Worm (Caenorhabditis elegans): ENCODE data around the gene C13A2.6.

The C13A2.6 gene

DNA sequence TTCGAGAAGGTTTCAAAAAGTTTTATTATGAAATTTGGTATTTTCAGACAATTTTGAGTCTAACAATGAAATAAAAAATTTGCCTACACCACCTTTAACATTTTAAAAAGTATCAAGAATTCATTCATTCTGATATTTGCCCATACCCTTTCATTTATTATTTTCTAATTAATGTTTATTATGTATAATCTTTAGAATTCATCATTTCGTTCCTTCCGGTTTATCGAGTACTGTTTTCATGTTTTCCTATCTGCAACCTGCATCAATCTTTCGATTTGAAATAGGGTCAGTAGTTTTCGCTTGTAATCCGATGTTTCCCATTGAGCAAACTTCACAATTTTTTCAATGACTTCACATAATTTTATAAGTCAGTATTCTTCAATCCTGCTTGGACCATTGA lies at the start of gene C13A2.6:
TSS of gene C13A2.6 (plus strand) at position 301 of the 400 bp plus-strand sequence.
- TF ChIP-seq attf-5 (GFP tag; optimal IDR thresholded peaks at IDR 0.05) (no peak), hmg-20 (GFP tag; IDR thresholded peaks at IDR 0.05) (no peak), lin-35 (GFP tag; optimal IDR thresholded peaks at IDR 0.05) (no peak), B0336.3 (GFP tag; IDR thresholded peaks at IDR 0.05) (no peak), ccch-3 (GFP tag; optimal IDR thresholded peaks at IDR 0.05) (no peak), sptf-2 (GFP tag; optimal IDR thresholded peaks at IDR 0.05) (no peak), snpc-1.1 (tag; optimal IDR thresholded peaks at IDR 0.05; ENCODE audit: insufficient read depth) (no peak), Y67H2A.10 (GFP tag; conservative IDR thresholded peaks at IDR 0.05) (no peak), efl-1 (GFP tag; optimal IDR thresholded peaks at IDR 0.05) (no peak), aptf-3 (GFP tag; IDR thresholded peaks at IDR 0.05) (no peak), F33H1.4 (GFP tag; IDR thresholded peaks at IDR 0.05) (no peak), K11D2.4 (GFP tag; IDR thresholded peaks at IDR 0.05) (no peak), madf-6 (GFP tag; IDR thresholded peaks at IDR 0.05) (no peak), ceh-40 (GFP tag; IDR thresholded peaks at IDR 0.05) (no peak)

DNA sequence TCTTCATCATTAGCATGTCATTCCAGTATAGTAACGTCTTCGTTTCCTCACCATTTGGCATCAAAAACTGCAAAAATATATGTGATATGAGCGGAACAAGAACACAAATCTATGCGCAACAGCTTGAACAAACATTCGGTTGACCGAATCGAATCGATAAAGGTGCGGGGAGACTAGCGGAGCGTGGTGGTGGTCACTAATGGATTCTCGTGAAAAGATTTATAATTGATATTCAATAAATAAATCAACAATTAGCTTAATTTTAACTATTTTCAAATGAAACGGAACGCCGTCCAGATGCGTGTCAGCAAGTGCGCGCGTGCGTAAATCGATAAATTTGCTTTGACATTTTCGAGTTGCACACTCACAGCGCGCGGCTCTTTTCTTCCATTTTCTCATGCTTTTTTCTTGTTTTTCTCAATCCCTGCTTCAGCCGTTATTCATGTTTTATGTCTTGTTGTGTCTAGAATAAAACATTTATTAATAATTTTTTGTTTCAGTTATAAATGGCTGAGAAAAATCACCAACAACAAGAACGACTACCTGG lies 48.5 kb upstream of the C13A2.6 start, which contains the start of the genes C13F10.8, C13F10.6 and kxd-1:
TSS of gene C13F10.8 (minus strand) at position 51 of the 547 bp plus-strand sequence.
TSS of gene C13F10.6 (minus strand) at position 67 of the 547 bp plus-strand sequence.
TSS of gene kxd-1 (plus strand) at position 497 of the 547 bp plus-strand sequence.
- TF ChIP-seq hsf-1 (GFP tag; IDR thresholded peaks at IDR 0.05) (no peak), nhr-27 (tag; optimal IDR thresholded peaks at IDR 0.05) (no peak), cebp-1 (GFP tag; IDR thresholded peaks at IDR 0.05) (no peak), cebp-1 (tag; optimal IDR thresholded peaks at IDR 0.05) (peak; percentile 38), nhr-90 (tag; optimal IDR thresholded peaks at IDR 0.05) (no peak), lsy-27 (tag; optimal IDR thresholded peaks at IDR 0.05; ENCODE audit: borderline replicate concordance, insufficient read depth) (no peak), madf-6 (GFP tag; IDR thresholded peaks at IDR 0.05) (peak; percentile 19; the same call in 1 of the 2 replicates), mes-4 (tag; optimal IDR thresholded peaks at IDR 0.05) (no peak), K12H6.12 (tag; optimal IDR thresholded peaks at IDR 0.05) (no peak), ztf-18 (tag; optimal IDR thresholded peaks at IDR 0.05) (peak; percentile 40), madf-3 (GFP tag; IDR thresholded peaks at IDR 0.05) (0 out of 2 replicates have a peak, but pooled peaks have one; percentile 70), let-526 (GFP tag; IDR thresholded peaks at IDR 0.05) (no peak), lin-54 (GFP tag; optimal IDR thresholded peaks at IDR 0.05) (no peak), attf-3 (GFP tag; conservative IDR thresholded peaks at IDR 0.05) (no peak), T26A5.8 (tag; optimal IDR thresholded peaks at IDR 0.05) (no peak), K11D2.4 (GFP tag; IDR thresholded peaks at IDR 0.05) (no peak), attf-5 (GFP tag; optimal IDR thresholded peaks at IDR 0.05) (peak; percentile 5), F57C9.4 (tag; optimal IDR thresholded peaks at IDR 0.05) (no peak)

DNA sequence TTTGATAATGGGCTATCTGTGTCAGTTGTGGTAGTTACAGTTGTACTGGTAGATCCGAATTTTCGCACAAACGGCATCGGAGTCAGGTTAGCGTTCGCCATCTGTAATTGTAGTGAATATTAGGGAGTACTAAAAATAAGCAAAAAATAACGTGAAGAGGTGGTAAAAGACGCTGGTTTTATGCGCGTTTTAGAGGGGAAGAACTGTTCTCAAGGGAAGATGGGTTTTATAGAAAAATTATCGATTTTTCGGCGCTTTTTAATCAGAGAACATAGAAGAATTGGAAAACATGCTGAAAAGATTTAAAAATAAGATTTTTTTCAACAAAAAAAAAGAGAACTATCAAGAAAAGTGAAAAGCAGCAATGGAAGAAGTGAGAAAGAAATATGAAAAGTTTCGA lies 46.3 kb upstream of the C13A2.6 start, which contains the start of gene C13F10.7:
TSS of gene C13F10.7 (minus strand) at position 101 of the 400 bp plus-strand sequence.
- TF ChIP-seq chd-7 (tag; optimal IDR thresholded peaks at IDR 0.05) (no peak), nfya-1 (tag; optimal IDR thresholded peaks at IDR 0.05; ENCODE audit: borderline replicate concordance, insufficient read depth) (no peak), Y95B8A.8 (GFP tag; IDR thresholded peaks at IDR 0.05) (no peak), F52B5.7 (tag; optimal IDR thresholded peaks at IDR 0.05) (no peak), attf-3 (GFP tag; conservative IDR thresholded peaks at IDR 0.05) (no peak), athp-1 (tag; optimal IDR thresholded peaks at IDR 0.05) (no peak), B0019.2 (GFP tag; conservative IDR thresholded peaks at IDR 0.05) (no peak), ztf-25 (GFP tag; IDR thresholded peaks at IDR 0.05) (no peak), K12H6.12 (tag; optimal IDR thresholded peaks at IDR 0.05) (no peak), hmg-1.2 (GFP tag; IDR thresholded peaks at IDR 0.05) (no peak), mes-4 (tag; optimal IDR thresholded peaks at IDR 0.05) (no peak), cebp-1 (GFP tag; IDR thresholded peaks at IDR 0.05) (no peak), cebp-1 (tag; optimal IDR thresholded peaks at IDR 0.05) (no peak), F49E8.2 (tag; optimal IDR thresholded peaks at IDR 0.05; ENCODE audit: insufficient read depth) (no peak), madf-6 (GFP tag; IDR thresholded peaks at IDR 0.05) (no peak), aptf-3 (GFP tag; IDR thresholded peaks at IDR 0.05) (no peak), attf-6 (GFP tag; IDR thresholded peaks at IDR 0.05) (no peak), F37B4.10 (GFP tag; IDR thresholded peaks at IDR 0.05) (no peak)
